Fruit fly (Drosophila melanogaster) whole organism, prepupa: ENCODE results near the gene atl.

Experiments
- CG11762 ChIP-seq: fragments of 200-800 bp; sonication (Bioruptor generic); optimal IDR thresholded peaks from 3 replicates; lab custom pipeline; 2016; ENCODE audit warnings: missing biosample characterization, missing genetic modification characterization; ENCODE audit not compliant: insufficient read depth
- CG15336 ChIP-seq: fragments of 200-800 bp; sonication (Bioruptor generic); IDR thresholded peaks from 2 replicates; pipeline ENCODE4 v1.3.6; 2022; ENCODE audit warnings: missing biosample characterization, missing genetic modification characterization
- CG1621 ChIP-seq: fragments of 200-800 bp; sonication (Bioruptor generic); optimal IDR thresholded peaks from 3 replicates; lab custom pipeline; 2018; ENCODE audit warnings: missing biosample characterization, mild to moderate bottlenecking, missing genetic modification characterization
- CG16779 ChIP-seq: fragments of 200-800 bp; sonication (Bioruptor generic); optimal IDR thresholded peaks from 3 replicates; lab custom pipeline; 2017; ENCODE audit warnings: missing biosample characterization, mild to moderate bottlenecking, missing genetic modification characterization
- CG3032 ChIP-seq: fragments of 200-800 bp; optimal IDR thresholded peaks from 2 replicates; lab custom pipeline; 2019; ENCODE audit warnings: missing biosample characterization, mild to moderate bottlenecking, missing genetic modification characterization, moderate library complexity
- CG34406 ChIP-seq: fragments of 200-800 bp; sonication (Bioruptor generic); optimal IDR thresholded peaks from 3 replicates; lab custom pipeline; 2016; ENCODE audit warnings: missing biosample characterization, missing genetic modification characterization
- CG3919 ChIP-seq: fragments of 200-800 bp; sonication (Bioruptor generic); optimal IDR thresholded peaks from 3 replicates; lab custom pipeline; 2016; ENCODE audit warnings: missing biosample characterization, missing genetic modification characterization
- CG4318 ChIP-seq: fragments of 200-800 bp; sonication (Bioruptor generic); optimal IDR thresholded peaks from 3 replicates; lab custom pipeline; 2017; ENCODE audit warnings: missing biosample characterization, mild to moderate bottlenecking, missing genetic modification characterization
- CG6163 ChIP-seq: fragments of 200-800 bp; sonication (Bioruptor generic); IDR thresholded peaks from 3 replicates; pipeline ENCODE4 v1.3.6; 2022; ENCODE audit warnings: missing biosample characterization, missing genetic modification characterization
- CG6276 ChIP-seq: fragments of 200-800 bp; sonication (Bioruptor generic); optimal IDR thresholded peaks from 2 replicates; lab custom pipeline; 2017; ENCODE audit warnings: missing biosample characterization, mild to moderate bottlenecking, missing genetic modification characterization
- CG6808 ChIP-seq: fragments of 200-800 bp; sonication (Bioruptor generic); optimal IDR thresholded peaks from 3 replicates; lab custom pipeline; 2017; ENCODE audit warnings: missing biosample characterization, missing genetic modification characterization, mild to moderate bottlenecking, moderate library complexity, missing genetic modification reagents
- CG6854 ChIP-seq: fragments of 200-800 bp; sonication (Bioruptor generic); optimal IDR thresholded peaks from 2 replicates; lab custom pipeline; 2017; ENCODE audit warnings: missing biosample characterization, mild to moderate bottlenecking, missing genetic modification characterization
- CG7368 ChIP-seq: fragments of 200-800 bp; sonication (Bioruptor generic); optimal IDR thresholded peaks from 3 replicates; lab custom pipeline; 2016; ENCODE audit warnings: missing biosample characterization, missing genetic modification characterization
- CG8319 ChIP-seq: fragments of 200-800 bp; sonication (Bioruptor generic); optimal IDR thresholded peaks from 3 replicates; lab custom pipeline; 2016; ENCODE audit warnings: missing biosample characterization, missing genetic modification characterization
- CG8632 ChIP-seq: fragments of 200-800 bp; sonication (Bioruptor generic); optimal IDR thresholded peaks from 3 replicates; lab custom pipeline; 2016; ENCODE audit warnings: missing biosample characterization, missing genetic modification characterization
- CG9139 ChIP-seq: fragments of 200-800 bp; sonication (Bioruptor generic); optimal IDR thresholded peaks from 3 replicates; lab custom pipeline; 2017; ENCODE audit warnings: missing biosample characterization, mild to moderate bottlenecking, missing genetic modification characterization
- Eip75B ChIP-seq: fragments of 200-800 bp; sonication (Bioruptor generic); optimal IDR thresholded peaks from 3 replicates; lab custom pipeline; 2016; ENCODE audit warnings: missing biosample characterization, missing genetic modification characterization
- Eip78C ChIP-seq: fragments of 200-800 bp; sonication (Bioruptor generic); peaks from one replicate; lab custom pipeline; 2016; ENCODE audit warnings: missing biosample characterization, missing genetic modification characterization
- Eip93F ChIP-seq: fragments of 200-800 bp; sonication (Bioruptor generic); optimal IDR thresholded peaks from 2 replicates; lab custom pipeline; 2016; ENCODE audit warnings: missing biosample characterization, mild to moderate bottlenecking, missing genetic modification characterization
- Gug ChIP-seq: fragments of 200-800 bp; sonication (Bioruptor generic); IDR thresholded peaks from 2 replicates; pipeline ENCODE4 v1.3.6; 2022; ENCODE audit warnings: missing biosample characterization, missing genetic modification characterization
- Hr38 ChIP-seq: sonication (Bioruptor generic); optimal IDR thresholded peaks from 2 replicates; lab custom pipeline; 2016; ENCODE audit warnings: missing biosample characterization, missing genetic modification characterization
- Lpt ChIP-seq: fragments of 200-800 bp; sonication (Bioruptor generic); optimal IDR thresholded peaks from 3 replicates; lab custom pipeline; 2016; ENCODE audit warnings: missing biosample characterization, missing genetic modification characterization
- Sox102F ChIP-seq: fragments of 200-800 bp; sonication (Bioruptor generic); optimal IDR thresholded peaks from 2 replicates; lab custom pipeline; 2016; ENCODE audit warnings: missing biosample characterization, mild to moderate bottlenecking, missing genetic modification characterization
- Sox14 ChIP-seq: fragments of 200-800 bp; sonication (Bioruptor generic); optimal IDR thresholded peaks from 3 replicates; lab custom pipeline; 2016; ENCODE audit warnings: missing biosample characterization, missing genetic modification characterization
- dsx ChIP-seq: fragments of 200-800 bp; optimal IDR thresholded peaks from 3 replicates; lab custom pipeline; 2019; ENCODE audit warnings: missing biosample characterization, mild to moderate bottlenecking, missing genetic modification characterization, moderate library complexity; ENCODE audit not compliant: poor library complexity, severe bottlenecking
- esn ChIP-seq: fragments of 200-800 bp; sonication (Bioruptor generic); optimal IDR thresholded peaks from 2 replicates; lab custom pipeline; 2016; ENCODE audit warnings: missing biosample characterization, mild to moderate bottlenecking, missing genetic modification characterization, moderate library complexity
- fd59A ChIP-seq: fragments of 200-800 bp; sonication (Bioruptor generic); optimal IDR thresholded peaks from 2 replicates; lab custom pipeline; 2017; ENCODE audit warnings: missing biosample characterization, mild to moderate bottlenecking, missing genetic modification characterization, missing genetic modification reagents
- fd85E ChIP-seq: fragments of 200-800 bp; sonication (Bioruptor generic); optimal IDR thresholded peaks from 3 replicates; lab custom pipeline; 2016; ENCODE audit warnings: missing biosample characterization, missing genetic modification characterization
- fkh ChIP-seq: fragments of 200-800 bp; sonication (Bioruptor generic); optimal IDR thresholded peaks from 3 replicates; lab custom pipeline; 2017; ENCODE audit warnings: missing biosample characterization, mild to moderate bottlenecking, missing genetic modification characterization, moderate library complexity
- salr ChIP-seq, 2 experiments: fragments of 200-800 bp; sonication (Bioruptor generic); optimal IDR thresholded peaks; 3 replicates each; lab custom pipeline; 2016 to 2018; ENCODE audit warnings: missing biosample characterization in 2 of 2, missing genetic modification characterization in 2 of 2, mild to moderate bottlenecking in 1 of 2
- spab ChIP-seq: fragments of 200-800 bp; sonication (Bioruptor generic); optimal IDR thresholded peaks from 2 replicates; lab custom pipeline; 2017; ENCODE audit warnings: missing biosample characterization, mild to moderate bottlenecking, missing genetic modification characterization, missing genetic modification reagents
- ss ChIP-seq, 2 experiments: fragments of 200-800 bp; sonication (Bioruptor generic); optimal IDR thresholded peaks; 2 replicates in 1 of 2; 3 replicates in 1 of 2; lab custom pipeline; 2017 to 2018; ENCODE audit warnings: mild to moderate bottlenecking in 2 of 2, missing biosample characterization in 2 of 2, missing genetic modification characterization in 2 of 2, moderate library complexity in 1 of 2
- topi ChIP-seq: fragments of 200-800 bp; sonication (Bioruptor generic); optimal IDR thresholded peaks from 3 replicates; lab custom pipeline; 2016; ENCODE audit warnings: missing biosample characterization, missing genetic modification characterization

The atl gene

DNA sequence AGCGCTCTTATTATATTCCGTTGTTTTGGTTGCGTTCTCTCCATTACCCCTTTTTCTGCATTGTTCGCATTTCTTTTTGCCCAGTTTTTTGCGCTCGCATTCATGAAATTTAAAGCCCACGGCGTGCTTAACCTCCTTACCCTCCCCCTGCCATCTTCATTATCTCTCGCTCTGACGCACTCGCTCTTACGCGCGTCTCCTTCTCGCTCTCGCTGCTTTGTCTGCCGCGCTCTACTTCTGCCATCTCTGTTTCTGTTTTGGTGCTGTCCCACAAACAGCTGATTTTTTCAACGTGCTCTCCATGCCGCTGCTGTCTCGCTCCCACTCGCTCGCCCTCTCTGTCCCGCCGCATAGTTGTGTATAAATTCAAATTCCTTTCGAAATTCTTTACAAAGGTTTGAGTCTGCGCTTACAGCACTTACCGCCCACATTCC, 39.0 kb upstream of the atl start:
- no peak for TF ChIP-seq CG3032 (tag; lab: Kevin White, UChicago)
- TF ChIP-seq CG6854 (GFP tag; lab: Kevin White, UChicago), result peak; percentile 72
- peak; percentile 79 for TF ChIP-seq Eip78C (GFP tag; lab: Kevin White, UChicago)
- TF ChIP-seq fkh (GFP tag; lab: Kevin White, UChicago), result no peak
- peak; percentile 53 to 69 for TF ChIP-seq ss (GFP tag; optimal IDR thresholded peaks at IDR 0.05; lab: Kevin White, UChicago)
- peak; percentile 72 for TF ChIP-seq CG1621 (tag; lab: Kevin White, UChicago)
- peak; percentile 70 for TF ChIP-seq Sox102F (GFP tag; lab: Kevin White, UChicago)
- no peak for TF ChIP-seq salr (GFP tag; optimal IDR thresholded peaks at IDR 0.05; lab: Kevin White, UChicago)
- peak; percentile 41 for TF ChIP-seq esn (GFP tag; lab: Kevin White, UChicago)
- TF ChIP-seq Lpt (GFP tag; lab: Kevin White, UChicago), result peak; percentile 57
- peak; percentile 92 for TF ChIP-seq Sox14 (GFP tag; lab: Kevin White, UChicago)
- TF ChIP-seq fd85E (GFP tag; lab: Kevin White, UChicago), result no peak
- TF ChIP-seq CG3919, result peak; percentile 29
- TF ChIP-seq fd59A (GFP tag; lab: Kevin White, UChicago), result no peak
- TF ChIP-seq CG15336, result no peak
- TF ChIP-seq CG34406 (GFP tag; lab: Kevin White, UChicago), result peak; percentile 4
- peak; percentile 39 for TF ChIP-seq CG6808 (GFP tag; lab: Kevin White, UChicago)
- TF ChIP-seq Gug (GFP tag; lab: Robert Waterston, UW), result no peak
- peak; percentile 70 for TF ChIP-seq Eip75B (GFP tag; lab: Kevin White, UChicago)
- peak; percentile 7 for TF ChIP-seq CG16779
- no peak for TF ChIP-seq CG7368 (GFP tag; lab: Kevin White, UChicago)
- peak; percentile 19 for TF ChIP-seq CG9139 (GFP tag; lab: Kevin White, UChicago)
- TF ChIP-seq dsx (GFP tag; lab: Kevin White, UChicago), result peak; percentile 47
- TF ChIP-seq Eip93F, result no peak

DNA sequence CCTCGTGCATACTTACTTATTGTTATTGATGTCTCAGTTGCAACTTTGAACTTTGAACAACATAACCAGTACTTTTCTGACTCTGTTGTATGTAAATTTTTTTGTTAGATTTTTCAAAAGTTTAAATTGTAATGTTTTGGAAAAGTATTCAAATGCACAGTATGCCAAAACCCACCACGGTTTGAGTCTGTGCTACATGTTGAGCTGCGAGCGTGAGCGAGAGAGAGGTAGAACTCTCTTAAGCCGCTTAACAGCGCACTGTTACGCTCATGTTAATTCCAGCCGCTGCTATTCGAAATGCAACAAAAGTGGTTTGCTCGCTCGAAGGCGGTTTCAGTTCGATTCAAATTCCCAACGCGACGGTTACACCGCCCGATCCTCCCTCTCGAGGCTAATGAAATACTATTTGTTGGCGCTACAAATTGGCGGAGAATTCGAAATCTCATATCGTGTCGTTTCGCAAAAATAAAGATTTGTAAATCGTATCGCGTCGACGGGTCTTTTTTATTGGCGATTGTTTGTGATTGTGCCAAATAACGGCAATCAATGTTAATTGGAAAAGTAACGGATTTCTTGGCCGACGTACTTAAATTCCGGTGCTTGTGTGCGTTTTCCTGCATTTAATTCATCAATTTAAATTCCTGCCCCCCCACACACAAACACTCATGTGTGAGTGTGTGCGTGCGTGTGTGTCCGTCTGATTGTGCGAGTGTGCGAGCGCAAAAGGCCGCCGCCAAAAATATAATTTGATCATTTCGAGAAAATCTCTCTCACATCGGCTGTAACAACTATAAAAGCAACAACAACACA, 36.4 kb upstream of the atl start:
- no peak for TF ChIP-seq Eip75B (GFP tag; lab: Kevin White, UChicago)
- TF ChIP-seq ss (GFP tag; optimal IDR thresholded peaks at IDR 0.05; lab: Kevin White, UChicago), result peak; percentile 18 to 20
- peak; percentile 25 for TF ChIP-seq CG3919
- TF ChIP-seq CG6276 (GFP tag; lab: Kevin White, UChicago), result no peak
- TF ChIP-seq CG6808 (GFP tag; lab: Kevin White, UChicago), result peak; percentile 7
- TF ChIP-seq spab (GFP tag; lab: Kevin White, UChicago), result no peak
- peak; percentile 21 for TF ChIP-seq Eip78C (GFP tag; lab: Kevin White, UChicago)
- no peak for TF ChIP-seq CG4318 (GFP tag; lab: Kevin White, UChicago)
- TF ChIP-seq CG1621 (tag; lab: Kevin White, UChicago), result no peak
- no peak for TF ChIP-seq CG6163 (GFP tag; lab: Robert Waterston, UW)
- no peak for TF ChIP-seq CG11762 (GFP tag; lab: Kevin White, UChicago)
- no peak for TF ChIP-seq Sox102F (GFP tag; lab: Kevin White, UChicago)
- no peak for TF ChIP-seq CG3032 (tag; lab: Kevin White, UChicago)
- TF ChIP-seq CG6854 (GFP tag; lab: Kevin White, UChicago), result peak; percentile 10
- no peak for TF ChIP-seq Eip93F
- no peak for TF ChIP-seq CG8632 (GFP tag; lab: Kevin White, UChicago)
- peak; percentile 58 for TF ChIP-seq dsx (GFP tag; lab: Kevin White, UChicago)
- no peak for TF ChIP-seq topi (GFP tag; lab: Kevin White, UChicago)

DNA sequence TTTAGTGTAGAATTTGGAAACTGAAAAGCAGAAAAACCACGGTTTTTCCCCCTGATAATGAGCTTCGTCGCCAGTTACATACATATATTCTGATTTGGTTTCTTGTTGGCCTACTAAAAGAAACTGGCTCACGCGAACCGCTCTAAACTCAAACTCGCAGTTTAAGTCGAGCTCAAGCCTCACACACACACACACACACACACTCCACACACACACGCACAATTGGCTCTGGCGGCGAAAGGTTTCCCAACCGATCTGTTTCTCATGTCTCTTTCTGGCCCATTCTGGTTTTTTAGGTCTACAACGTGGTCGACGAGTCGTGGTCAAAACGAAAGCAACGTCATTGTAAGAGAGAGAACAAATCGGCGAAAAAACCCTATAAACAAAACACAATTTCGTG, 35.2 kb upstream of the atl start:
- TF ChIP-seq dsx (GFP tag; lab: Kevin White, UChicago) (peak; percentile 26), CG8319 (GFP tag; lab: Kevin White, UChicago) (no peak), ss (GFP tag; optimal IDR thresholded peaks at IDR 0.05; lab: Kevin White, UChicago) (peak in 1 of 2 experiments; percentile 22), Hr38 (GFP tag; lab: Kevin White, UChicago) (no peak)
